Fruit fly (Drosophila melanogaster) whole organism, embryonic: ENCODE measurements around the gene Sk1.

Source experiments
- Abd-B ChIP-seq: fragments of 200-800 bp; sonication (Bioruptor generic); optimal IDR thresholded peaks from 2 replicates; lab custom pipeline; 2018; ENCODE audit warnings: missing biosample characterization, mild to moderate bottlenecking, missing genetic modification characterization, moderate library complexity
- BtbVII ChIP-seq: fragments of 200-800 bp; sonication (Bioruptor generic); optimal IDR thresholded peaks from 3 replicates; lab custom pipeline; 2017; ENCODE audit warnings: missing biosample characterization, mild to moderate bottlenecking, missing genetic modification characterization
- CG10321 ChIP-seq: fragments of 200-800 bp; sonication (Bioruptor generic); IDR thresholded peaks from 2 replicates; pipeline ENCODE4 v1.3.6; 2022; ENCODE audit warnings: missing biosample characterization, missing genetic modification characterization
- CG10979 ChIP-seq: fragments of 200-800 bp; sonication (Bioruptor generic); optimal IDR thresholded peaks from 2 replicates; lab custom pipeline; 2018; ENCODE audit warnings: missing biosample characterization, mild to moderate bottlenecking, missing genetic modification characterization, moderate library complexity
- CG12659 ChIP-seq: fragments of 200-800 bp; sonication (Bioruptor generic); optimal IDR thresholded peaks from 3 replicates; lab custom pipeline; 2017; ENCODE audit warnings: mild to moderate bottlenecking, missing biosample characterization, missing genetic modification reagents, missing genetic modification characterization
- CG13624 ChIP-seq: fragments of 200-800 bp; sonication (Bioruptor generic); optimal IDR thresholded peaks from 2 replicates; lab custom pipeline; 2016; ENCODE audit warnings: missing biosample characterization, missing genetic modification characterization
- CG14860 ChIP-seq: fragments of 200-800 bp; sonication (Bioruptor generic); IDR thresholded peaks from 3 replicates; pipeline ENCODE4 v1.3.6; 2022; ENCODE audit warnings: missing biosample characterization, missing genetic modification characterization; ENCODE audit not compliant: partially characterized antibody
- CG15696 ChIP-seq: fragments of 200-800 bp; sonication (Bioruptor generic); optimal IDR thresholded peaks from 2 replicates; lab custom pipeline; 2019; ENCODE audit warnings: missing biosample characterization, mild to moderate bottlenecking, missing genetic modification characterization, moderate library complexity
- CG1647 ChIP-seq: fragments of 200-800 bp; sonication (Bioruptor generic); optimal IDR thresholded peaks from 3 replicates; lab custom pipeline; 2016; ENCODE audit warnings: missing biosample characterization, missing genetic modification characterization
- CG16815 ChIP-seq: fragments of 200-800 bp; sonication (Bioruptor generic); optimal IDR thresholded peaks from 3 replicates; lab custom pipeline; 2017; ENCODE audit warnings: missing biosample characterization, mild to moderate bottlenecking, missing genetic modification characterization
- CG17612 ChIP-seq: fragments of 200-800 bp; sonication (Bioruptor generic); IDR thresholded peaks from 2 replicates; pipeline ENCODE4 v1.3.6; 2022; ENCODE audit warnings: missing biosample characterization, missing genetic modification characterization
- CG2202 ChIP-seq: fragments of 200-800 bp; sonication (Bioruptor generic); optimal IDR thresholded peaks from 2 replicates; lab custom pipeline; 2018; ENCODE audit warnings: missing biosample characterization, mild to moderate bottlenecking, missing genetic modification characterization
- CG2678 ChIP-seq: fragments of 200-800 bp; sonication (Bioruptor generic); optimal IDR thresholded peaks from 3 replicates; lab custom pipeline; 2019; ENCODE audit warnings: missing biosample characterization, mild to moderate bottlenecking, missing genetic modification characterization, moderate library complexity
- CG30020 ChIP-seq: fragments of 200-800 bp; optimal IDR thresholded peaks from 2 replicates; lab custom pipeline; 2019; ENCODE audit warnings: missing biosample characterization, mild to moderate bottlenecking, missing genetic modification characterization, moderate library complexity
- CG30403 ChIP-seq: fragments of 200-800 bp; sonication (Bioruptor generic); optimal IDR thresholded peaks from 3 replicates; lab custom pipeline; 2016; ENCODE audit warnings: missing biosample characterization, missing genetic modification characterization
- CG32532 ChIP-seq: fragments of 200-800 bp; sonication (Bioruptor generic); IDR thresholded peaks from 2 replicates; pipeline ENCODE4 v1.3.6; 2022; ENCODE audit warnings: missing biosample characterization, missing genetic modification characterization
- CG34376 ChIP-seq: fragments of 200-800 bp; sonication (Bioruptor generic); optimal IDR thresholded peaks from 2 replicates; lab custom pipeline; 2018; ENCODE audit warnings: missing biosample characterization, mild to moderate bottlenecking, missing genetic modification characterization
- CG3838 ChIP-seq: fragments of 200-800 bp; sonication (Bioruptor generic); optimal IDR thresholded peaks from 3 replicates; lab custom pipeline; 2016; ENCODE audit warnings: missing biosample characterization, missing genetic modification characterization
- CG43689 ChIP-seq: fragments of 200-800 bp; sonication (Bioruptor generic); IDR thresholded peaks from 2 replicates; pipeline ENCODE4 v1.3.6; 2022; ENCODE audit warnings: missing biosample characterization, missing genetic modification characterization
- CG4617 ChIP-seq: fragments of 200-800 bp; sonication (Bioruptor generic); optimal IDR thresholded peaks from 3 replicates; lab custom pipeline; 2016; ENCODE audit warnings: missing biosample characterization, missing genetic modification characterization, borderline replicate concordance
- CG4730 ChIP-seq: fragments of 200-800 bp; sonication (Bioruptor generic); IDR thresholded peaks from 2 replicates; pipeline ENCODE4 v1.3.6; 2022; ENCODE audit warnings: missing biosample characterization, missing genetic modification characterization
- CG6175 ChIP-seq: fragments of 200-800 bp; sonication (Bioruptor generic); IDR thresholded peaks from 3 replicates; pipeline ENCODE4 v1.3.6; 2022; ENCODE audit warnings: missing biosample characterization, missing genetic modification characterization
- CG6654 ChIP-seq: fragments of 200-800 bp; sonication (Bioruptor generic); optimal IDR thresholded peaks from 2 replicates; lab custom pipeline; 2017; ENCODE audit warnings: missing biosample characterization, mild to moderate bottlenecking, missing genetic modification characterization
- CG6854 ChIP-seq: fragments of 200-800 bp; sonication (Bioruptor generic); optimal IDR thresholded peaks from 3 replicates; lab custom pipeline; 2017; ENCODE audit warnings: missing biosample characterization, mild to moderate bottlenecking, missing genetic modification characterization
- CG7357 ChIP-seq: fragments of 200-800 bp; sonication (Bioruptor generic); IDR thresholded peaks from 3 replicates; pipeline ENCODE4 v1.3.6; 2022; ENCODE audit warnings: missing biosample characterization, missing genetic modification characterization
- CG9932 ChIP-seq: fragments of 200-800 bp; sonication (Bioruptor generic); IDR thresholded peaks from 2 replicates; pipeline ENCODE4 v1.3.6; 2022; ENCODE audit warnings: missing biosample characterization, missing genetic modification characterization
- D19B ChIP-seq: fragments of 200-800 bp; sonication (Bioruptor generic); optimal IDR thresholded peaks from 2 replicates; lab custom pipeline; 2017; ENCODE audit warnings: missing biosample characterization, mild to moderate bottlenecking, missing genetic modification characterization
- Dad ChIP-seq: fragments of 200-800 bp; sonication (Bioruptor generic); optimal IDR thresholded peaks from 3 replicates; lab custom pipeline; 2016; ENCODE audit warnings: missing biosample characterization, missing genetic modification characterization
- ERR ChIP-seq: fragments of 200-800 bp; sonication (Bioruptor generic); optimal IDR thresholded peaks from 2 replicates; lab custom pipeline; 2016; ENCODE audit warnings: missing biosample characterization, missing genetic modification characterization
- Hsf ChIP-seq: fragments of 200-800 bp; sonication (Bioruptor generic); optimal IDR thresholded peaks from 3 replicates; lab custom pipeline; 2016; ENCODE audit warnings: missing biosample characterization, missing genetic modification characterization
- NFAT ChIP-seq: fragments of 200-800 bp; sonication (Bioruptor generic); IDR thresholded peaks from 2 replicates; pipeline ENCODE4 v1.3.6; 2022; ENCODE audit warnings: missing biosample characterization, missing genetic modification characterization
- Oli ChIP-seq: fragments of 200-800 bp; sonication (Bioruptor generic); optimal IDR thresholded peaks from 2 replicates; lab custom pipeline; 2018; ENCODE audit warnings: missing biosample characterization, mild to moderate bottlenecking, missing genetic modification characterization, moderate library complexity
- PHDP ChIP-seq: fragments of 200-800 bp; sonication (Bioruptor generic); optimal IDR thresholded peaks from 3 replicates; lab custom pipeline; 2018; ENCODE audit warnings: missing biosample characterization, mild to moderate bottlenecking, missing genetic modification characterization, moderate library complexity
- az2 ChIP-seq: fragments of 200-800 bp; sonication (Bioruptor generic); optimal IDR thresholded peaks from 3 replicates; lab custom pipeline; 2016; ENCODE audit warnings: missing biosample characterization, missing genetic modification characterization
- bcd ChIP-seq: fragments of 200-800 bp; sonication (Bioruptor generic); optimal IDR thresholded peaks from 2 replicates; lab custom pipeline; 2017; ENCODE audit warnings: missing biosample characterization, mild to moderate bottlenecking, missing genetic modification characterization
- crol ChIP-seq: fragments of 200-800 bp; sonication (Bioruptor generic); IDR thresholded peaks from 2 replicates; pipeline ENCODE4 v1.3.6; 2022; ENCODE audit warnings: missing biosample characterization, missing genetic modification characterization
- crp ChIP-seq, 2 experiments: fragments of 200-800 bp; sonication (Bioruptor generic); optimal IDR thresholded peaks; 2 replicates in 1 of 2; 3 replicates in 1 of 2; lab custom pipeline; 2017; ENCODE audit warnings: missing biosample characterization in 2 of 2, missing genetic modification characterization in 2 of 2, mild to moderate bottlenecking in 1 of 2, moderate library complexity in 1 of 2
- dmrt11E ChIP-seq: fragments of 200-800 bp; sonication (Bioruptor generic); optimal IDR thresholded peaks from 3 replicates; lab custom pipeline; 2018; ENCODE audit warnings: missing biosample characterization, mild to moderate bottlenecking, missing genetic modification characterization, moderate library complexity
- gcm ChIP-seq: fragments of 200-800 bp; sonication (Bioruptor generic); optimal IDR thresholded peaks from 2 replicates; lab custom pipeline; 2019; ENCODE audit warnings: missing biosample characterization, mild to moderate bottlenecking, missing genetic modification characterization, moderate library complexity
- hb ChIP-seq: fragments of 200-800 bp; sonication (Bioruptor generic); IDR thresholded peaks from 3 replicates; pipeline ENCODE4 v1.3.6; 2022; ENCODE audit warnings: missing biosample characterization, missing genetic modification characterization; ENCODE audit not compliant: partially characterized antibody
- jumu ChIP-seq: fragments of 200-800 bp; sonication (Bioruptor generic); optimal IDR thresholded peaks from 3 replicates; lab custom pipeline; 2016; ENCODE audit warnings: missing biosample characterization, missing genetic modification characterization
- ken ChIP-seq: fragments of 200-800 bp; sonication (Bioruptor generic); IDR thresholded peaks from 3 replicates; pipeline ENCODE4 v1.3.6; 2022; ENCODE audit warnings: missing biosample characterization, missing genetic modification characterization
- oc ChIP-seq: fragments of 200-800 bp; sonication (Bioruptor generic); optimal IDR thresholded peaks from 2 replicates; lab custom pipeline; 2018; ENCODE audit warnings: missing biosample characterization, mild to moderate bottlenecking, missing genetic modification characterization, moderate library complexity
- pita ChIP-seq: fragments of 200-800 bp; sonication (Bioruptor generic); optimal IDR thresholded peaks from 2 replicates; lab custom pipeline; 2017; ENCODE audit warnings: missing biosample characterization, mild to moderate bottlenecking, missing genetic modification characterization
- sc ChIP-seq, 3 experiments: fragments of >200 bp in 2 of 3; fragments of 200-800 bp in 1 of 3; sonication (Bioruptor generic) in 1 of 3; optimal IDR thresholded peaks; 2 replicates in 2 of 3; 3 replicates in 1 of 3; lab custom pipeline; 2017; ENCODE audit warnings: mild to moderate bottlenecking in 1 of 3, missing biosample characterization in 1 of 3, missing genetic modification characterization in 1 of 3, missing genetic modification reagents in 1 of 3
- sima ChIP-seq: fragments of 200-800 bp; sonication (Bioruptor generic); optimal IDR thresholded peaks from 2 replicates; lab custom pipeline; 2016; ENCODE audit warnings: missing biosample characterization, missing genetic modification characterization
- tup ChIP-seq: fragments of 200-800 bp; sonication (Bioruptor generic); optimal IDR thresholded peaks from 2 replicates; lab custom pipeline; 2016; ENCODE audit warnings: missing biosample characterization, mild to moderate bottlenecking, missing genetic modification characterization, moderate library complexity
- vfl ChIP-seq: fragments of 200-800 bp; sonication (Bioruptor generic); optimal IDR thresholded peaks from 2 replicates; lab custom pipeline; 2016; ENCODE audit warnings: missing biosample characterization, missing genetic modification characterization
- wdn ChIP-seq: fragments of 200-800 bp; sonication (Bioruptor generic); IDR thresholded peaks from 2 replicates; pipeline ENCODE4 v1.3.6; 2022; ENCODE audit warnings: missing biosample characterization, missing genetic modification characterization

Gene Sk1

dm6 chrX:11454189-11454882, 12.0 kb downstream of the Sk1 start, which contains the start of the genes Evi5 and HP5:
Evi5 (minus strand) TSS chrX:11454386.
HP5 (plus strand) TSS chrX:11454786.
- TF ChIP-seq CG16815 (GFP tag; lab: Kevin White, UChicago) (no peak), D19B (GFP tag; lab: Kevin White, UChicago) (no peak), CG30403 (GFP tag; lab: Kevin White, UChicago) (peak; percentile 71), jumu (GFP tag; lab: Kevin White, UChicago) (peak; percentile 49), CG3838 (GFP tag; lab: Kevin White, UChicago) (no peak), CG2678 (tag; lab: Kevin White, UChicago) (peak; percentile 61), sima (GFP tag; lab: Kevin White, UChicago) (no peak), CG2202 (no peak), CG6175 (GFP tag; lab: Robert Waterston, UW) (peak; percentile 54; the same call in 1 of the 3 replicates), CG12659 (GFP tag; lab: Kevin White, UChicago) (peak; percentile 73), CG4617 (GFP tag; lab: Kevin White, UChicago) (no peak), Dad (GFP tag; lab: Kevin White, UChicago) (no peak), CG4730 (peak; percentile 61; the same call in 1 of the 2 replicates), CG15696 (tag; lab: Kevin White, UChicago) (peak; percentile 42), gcm (no peak), bcd (peak; percentile 44), CG13624 (GFP tag; lab: Kevin White, UChicago) (peak; percentile 80), crp (GFP tag; optimal IDR thresholded peaks at IDR 0.05; lab: Kevin White, UChicago) (no peak), NFAT (GFP tag; lab: Robert Waterston, UW) (peak; percentile 37; the same call in 1 of the 2 replicates), crol (no peak), CG43689 (no peak), ERR (no peak), vfl (no peak), CG14860 (no peak), CG10979 (no peak), CG1647 (no peak), CG6654 (no peak), CG34376 (GFP tag; lab: Kevin White, UChicago) (no peak), CG9932 (GFP tag; lab: Robert Waterston, UW) (peak; percentile 83), tup (GFP tag; lab: Kevin White, UChicago) (no peak), az2 (GFP tag; lab: Kevin White, UChicago) (no peak), Hsf (GFP tag; lab: Kevin White, UChicago) (peak; percentile 55), wdn (peak; percentile 27; the same call in 1 of the 2 replicates), Oli (peak; percentile 21), ken (GFP tag; lab: Robert Waterston, UW) (peak; percentile 71; the same call in 2 of the 3 replicates), CG7357 (GFP tag; lab: Robert Waterston, UW) (peak; percentile 26; the same call in 1 of the 3 replicates), dmrt11E (tag; lab: Kevin White, UChicago) (no peak), sc (optimal IDR thresholded peaks at IDR 0.05; lab: Kevin White, UChicago) (no peak), sc (GFP tag; optimal IDR thresholded peaks at IDR 0.05; lab: Kevin White, UChicago) (no peak), hb (GFP tag; lab: Robert Waterston, UW) (no peak), Abd-B (GFP tag; lab: Kevin White, UChicago) (peak; percentile 91), CG17612 (GFP tag; lab: Robert Waterston, UW) (no peak), CG10321 (GFP tag; lab: Robert Waterston, UW) (no peak), CG32532 (GFP tag; lab: Robert Waterston, UW) (peak; percentile 71), CG30020 (tag; lab: Kevin White, UChicago) (peak; percentile 60), oc (tag; lab: Kevin White, UChicago) (no peak), BtbVII (GFP tag; lab: Kevin White, UChicago) (no peak), CG6854 (GFP tag; lab: Kevin White, UChicago) (peak; percentile 43), PHDP (tag; lab: Kevin White, UChicago) (no peak), pita (GFP tag; lab: Kevin White, UChicago) (peak; percentile 39)
